Fruit fly (Drosophila melanogaster): ENCODE measurements around the gene CG6765.

The CG6765 gene

dm6 chr3L:8553125-8553524 is 40.6 kb downstream of the CG6765 start (continued):
- TF ChIP-seq nmo (GFP tag; optimal IDR thresholded peaks at IDR 0.05): no peak
- no peak for TF ChIP-seq B-H2 (GFP tag; optimal IDR thresholded peaks at IDR 0.05)
- TF ChIP-seq YL-1 (GFP tag; optimal IDR thresholded peaks at IDR 0.05): no peak
- no peak for TF ChIP-seq fd96Cb (tag; optimal IDR thresholded peaks at IDR 0.05)
- no peak for TF ChIP-seq pan (optimal IDR thresholded peaks at IDR 0.05)
- peak in 1 of 2 experiments; percentile 30 for TF ChIP-seq pan (GFP tag; optimal IDR thresholded peaks at IDR 0.05 in 1 of 2, IDR thresholded peaks at IDR 0.05 in 1 of 2)
- 0 out of 2 replicates have a peak, but pooled peaks have one; percentile 46 for TF ChIP-seq NFAT (GFP tag; IDR thresholded peaks at IDR 0.05)
- no peak for TF ChIP-seq Stat92E (GFP tag; optimal IDR thresholded peaks at IDR 0.05)
- TF ChIP-seq eve (GFP tag; optimal IDR thresholded peaks at IDR 0.05): no peak
- TF ChIP-seq Bdp1 (GFP tag; optimal IDR thresholded peaks at IDR 0.05): no peak
- no peak for TF ChIP-seq br (optimal IDR thresholded peaks at IDR 0.05)
- TF ChIP-seq CHES-1-like (GFP tag; optimal IDR thresholded peaks at IDR 0.05): peak; percentile 4
- no peak for TF ChIP-seq CG12299 (tag; optimal IDR thresholded peaks at IDR 0.05)
- no peak for TF ChIP-seq toy (GFP tag; IDR thresholded peaks at IDR 0.05)
- peak; percentile 3 for TF ChIP-seq CG17385 (GFP tag; optimal IDR thresholded peaks at IDR 0.05)
- TF ChIP-seq org-1 (GFP tag; optimal IDR thresholded peaks at IDR 0.05): peak; percentile 16
- no peak for TF ChIP-seq zen (tag; optimal IDR thresholded peaks at IDR 0.05)
- TF ChIP-seq ham (GFP tag; IDR thresholded peaks at IDR 0.05): no peak
- no peak for TF ChIP-seq HmgZ (tag; optimal IDR thresholded peaks at IDR 0.05)
- TF ChIP-seq zfh1 (GFP tag; IDR thresholded peaks at IDR 0.05): no peak
- no peak for TF ChIP-seq CG12104 (GFP tag; optimal IDR thresholded peaks at IDR 0.05)
- no peak for TF ChIP-seq CG10431 (GFP tag; optimal IDR thresholded peaks at IDR 0.05)
- no peak for TF ChIP-seq Dll (GFP tag; IDR thresholded peaks at IDR 0.05; ENCODE audit: partially characterized antibody)
- no peak for TF ChIP-seq Myb (GFP tag; optimal IDR thresholded peaks at IDR 0.05)
- no peak for TF ChIP-seq CG33557 (GFP tag; optimal IDR thresholded peaks at IDR 0.05)
- TF ChIP-seq CG6689 (GFP tag; IDR thresholded peaks at IDR 0.05): 0 out of 2 replicates have a peak, but pooled peaks have one; percentile 15
- no peak for TF ChIP-seq CG10654 (GFP tag; optimal IDR thresholded peaks at IDR 0.05)
- TF ChIP-seq CG15011 (GFP tag; optimal IDR thresholded peaks at IDR 0.05): no peak
- no peak for TF ChIP-seq PHDP (tag; optimal IDR thresholded peaks at IDR 0.05)
- no peak for TF ChIP-seq ttk (GFP tag; IDR thresholded peaks at IDR 0.05)
- no peak for TF ChIP-seq Sin3A (optimal IDR thresholded peaks at IDR 0.05)
- TF ChIP-seq dpn (GFP tag; optimal IDR thresholded peaks at IDR 0.05): peak in 1 of 2 experiments; percentile 2
- TF ChIP-seq CG16863 (GFP tag; optimal IDR thresholded peaks at IDR 0.05): no peak
- TF ChIP-seq CG16813 (GFP tag; IDR thresholded peaks at IDR 0.05; ENCODE audit: partially characterized antibody): no peak
- TF ChIP-seq gro (GFP tag; optimal IDR thresholded peaks at IDR 0.05): no peak
- no peak for TF ChIP-seq CG12744 (GFP tag; optimal IDR thresholded peaks at IDR 0.05)
- no peak for TF ChIP-seq CG5180 (GFP tag; optimal IDR thresholded peaks at IDR 0.05)
- peak; percentile 70 for TF ChIP-seq CG12769 (tag; optimal IDR thresholded peaks at IDR 0.05)
- no peak for TF ChIP-seq HHEX (GFP tag; optimal IDR thresholded peaks at IDR 0.05)
- TF ChIP-seq Hr78 (GFP tag; optimal IDR thresholded peaks at IDR 0.05): no peak
- TF ChIP-seq ftz-f1 (GFP tag; optimal IDR thresholded peaks at IDR 0.05): no peak
- TF ChIP-seq Bgb (GFP tag; IDR thresholded peaks at IDR 0.05; ENCODE audit: partially characterized antibody): no peak
- TF ChIP-seq ssp (GFP tag; IDR thresholded peaks at IDR 0.05): no peak
- TF ChIP-seq Sry-δ (GFP tag; optimal IDR thresholded peaks at IDR 0.05): no peak
- no peak for TF ChIP-seq CkIIα-i1 (GFP tag; IDR thresholded peaks at IDR 0.05)
- TF ChIP-seq CG2712 (tag; optimal IDR thresholded peaks at IDR 0.05): no peak
- peak; percentile 6 for TF ChIP-seq sug (tag; optimal IDR thresholded peaks at IDR 0.05)
- no peak for TF ChIP-seq Optix (GFP tag; IDR thresholded peaks at IDR 0.05)
- TF ChIP-seq Mes4 (GFP tag; optimal IDR thresholded peaks at IDR 0.05): no peak
- no peak for TF ChIP-seq sc (optimal IDR thresholded peaks at IDR 0.05)
- no peak for TF ChIP-seq sc (GFP tag; optimal IDR thresholded peaks at IDR 0.05)
- TF ChIP-seq CG15696 (tag; optimal IDR thresholded peaks at IDR 0.05): no peak

Data from whole organism, embryonic.